Fruit fly (Drosophila melanogaster): ENCODE measurements around the gene Spn.
A peak's percentile ranks its signal among the peaks of the same experiment; 100 is the strongest.

Gene Spn

dm6 chr3L:2490752-2491151 lies 63.3 kb downstream of the Spn start:
- TF ChIP-seq CG15514 (GFP tag; optimal IDR thresholded peaks at IDR 0.05) (peak; percentile 9), lab (GFP tag; optimal IDR thresholded peaks at IDR 0.05) (peak; percentile 2), CG16815 (GFP tag; optimal IDR thresholded peaks at IDR 0.05) (no peak), nom (GFP tag; optimal IDR thresholded peaks at IDR 0.05) (peak; percentile 63)

dm6 chr3L:2489855-2490254 lies 64.2 kb downstream of the Spn start:
- TF ChIP-seq CG11093 (GFP tag; IDR thresholded peaks at IDR 0.05) = no peak
- TF ChIP-seq CG13287 (GFP tag; IDR thresholded peaks at IDR 0.05; ENCODE audit: partially characterized antibody) = peak; percentile 20; the same call in 1 of the 2 replicates
- TF ChIP-seq CG15479 (GFP tag; optimal IDR thresholded peaks at IDR 0.05) = peak; percentile 53
- TF ChIP-seq Trl (optimal IDR thresholded peaks at IDR 0.05) = peak; percentile 64 to 87
- TF ChIP-seq Trl (GFP tag; optimal IDR thresholded peaks at IDR 0.05) = no peak
- TF ChIP-seq CG11696 (GFP tag; IDR thresholded peaks at IDR 0.05) = 0 out of 2 replicates have a peak, but pooled peaks have one; percentile 5
- TF ChIP-seq insv (GFP tag; optimal IDR thresholded peaks at IDR 0.05) = peak in 1 of 2 experiments; percentile 67
- TF ChIP-seq CG32532 (GFP tag; IDR thresholded peaks at IDR 0.05) = peak; percentile 40; the same call in 1 of the 2 replicates
- TF ChIP-seq Deaf1 (tag; optimal IDR thresholded peaks at IDR 0.05) = peak; percentile 54
- peak; percentile 80; the same call in 1 of the 4 replicates for TF ChIP-seq chinmo (GFP tag; IDR thresholded peaks at IDR 0.05; ENCODE audit: partially characterized antibody)
- 0 out of 2 replicates have a peak, but pooled peaks have one; percentile 6 for TF ChIP-seq Bgb (GFP tag; IDR thresholded peaks at IDR 0.05; ENCODE audit: partially characterized antibody)
- peak; percentile 34; the same call in 2 of the 3 replicates for TF ChIP-seq Dbx (GFP tag; IDR thresholded peaks at IDR 0.05)
- TF ChIP-seq nom (GFP tag; optimal IDR thresholded peaks at IDR 0.05) = peak; percentile 76
- TF ChIP-seq CG1024 (GFP tag; IDR thresholded peaks at IDR 0.05) = no peak
- TF ChIP-seq CG4360 (GFP tag; IDR thresholded peaks at IDR 0.05) = peak; percentile 59; the same call in 1 of the 2 replicates
- no peak for TF ChIP-seq CG17802 (tag; optimal IDR thresholded peaks at IDR 0.05)
- peak in 1 of 2 experiments; percentile 39 for TF ChIP-seq Hr78 (GFP tag; optimal IDR thresholded peaks at IDR 0.05)
- peak; percentile 55 for TF ChIP-seq Drgx (GFP tag; IDR thresholded peaks at IDR 0.05)
- no peak for TF ChIP-seq CG6689 (GFP tag; IDR thresholded peaks at IDR 0.05)
- TF ChIP-seq CG17912 (GFP tag; optimal IDR thresholded peaks at IDR 0.05) = no peak
- peak; percentile 79 for TF ChIP-seq Ets65A (GFP tag)
- TF ChIP-seq CG11456 (GFP tag; IDR thresholded peaks at IDR 0.05) = 0 out of 3 replicates have a peak, but pooled peaks have one; percentile 23
- no peak for TF ChIP-seq Gug (GFP tag; IDR thresholded peaks at IDR 0.05)
- TF ChIP-seq bsh (GFP tag; optimal IDR thresholded peaks at IDR 0.05) = peak in 1 of 2 experiments; percentile 21

dm6 chr3L:2489438-2489837 lies 64.7 kb downstream of the Spn start:
- TF ChIP-seq Atf6 (GFP tag; IDR thresholded peaks at IDR 0.05) = peak; percentile 37; the same call in 1 of the 2 replicates
- no peak for TF ChIP-seq CkIIα-i1 (GFP tag; IDR thresholded peaks at IDR 0.05)
- no peak for TF ChIP-seq sob (GFP tag; IDR thresholded peaks at IDR 0.05)
- no peak for TF ChIP-seq CG3847 (GFP tag; IDR thresholded peaks at IDR 0.05)
- TF ChIP-seq CG3726 (GFP tag; IDR thresholded peaks at IDR 0.05) = no peak
- peak; percentile 19 for TF ChIP-seq Jarid2 (GFP tag; optimal IDR thresholded peaks at IDR 0.05)
- TF ChIP-seq CG17568 (GFP tag; optimal IDR thresholded peaks at IDR 0.05) = peak; percentile 54
- TF ChIP-seq her (GFP tag; optimal IDR thresholded peaks at IDR 0.05) = no peak
- TF ChIP-seq Scr (GFP tag; IDR thresholded peaks at IDR 0.05; ENCODE audit: partially characterized antibody) = no peak
- TF ChIP-seq ci (GFP tag; IDR thresholded peaks at IDR 0.05) = peak; percentile 79; the same call in 2 of the 3 replicates
- TF ChIP-seq CG10267 (tag; optimal IDR thresholded peaks at IDR 0.05) = peak; percentile 7
- no peak for TF ChIP-seq Mad (GFP tag; optimal IDR thresholded peaks at IDR 0.05)
- TF ChIP-seq Blimp-1 (GFP tag; optimal IDR thresholded peaks at IDR 0.05) = peak; percentile 71
- no peak for TF ChIP-seq CG11247 (GFP tag; IDR thresholded peaks at IDR 0.05)
- TF ChIP-seq lilli (GFP tag; optimal IDR thresholded peaks at IDR 0.05) = no peak
- TF ChIP-seq cad (GFP tag; optimal IDR thresholded peaks at IDR 0.05) = no peak
- TF ChIP-seq CG4424 (GFP tag; optimal IDR thresholded peaks at IDR 0.05) = no peak
- TF ChIP-seq MESR4 (GFP tag; optimal IDR thresholded peaks at IDR 0.05) = no peak
- TF ChIP-seq Hand (GFP tag; optimal IDR thresholded peaks at IDR 0.05) = no peak
- TF ChIP-seq D19A (tag; optimal IDR thresholded peaks at IDR 0.05) = peak; percentile 32
- peak; percentile 35 for TF ChIP-seq CG33557 (GFP tag; optimal IDR thresholded peaks at IDR 0.05)
- TF ChIP-seq dpn (GFP tag; optimal IDR thresholded peaks at IDR 0.05) = peak in 1 of 2 experiments; percentile 15
